Worm (Caenorhabditis elegans) whole organism, early embryonic: ENCODE data around the gene sra-39.
A peak's percentile ranks its signal among the peaks of the same experiment; 100 is the strongest.

ENCODE experiments used
- B0310.2 ChIP-seq: sonication (generic microtip); optimal IDR thresholded peaks from 2 replicates; lab custom pipeline; 2016; ENCODE audit warnings: mild to moderate bottlenecking, missing genetic modification characterization, missing compliant biosample characterization
- F13C5.2 ChIP-seq: sonication (generic microtip); optimal IDR thresholded peaks from 2 replicates; lab custom pipeline; 2017; ENCODE audit warnings: mild to moderate bottlenecking, missing genetic modification characterization, inconsistent platforms, missing compliant biosample characterization
- aly-1 ChIP-seq: sonication (generic microtip); optimal IDR thresholded peaks from 2 replicates; lab custom pipeline; 2016; ENCODE audit warnings: missing genetic modification characterization, missing compliant biosample characterization
- ama-1 ChIP-seq: fragments of 150-350 bp; optimal IDR thresholded peaks from 2 replicates; lab custom pipeline; 2014
- ceh-13 ChIP-seq: fragments of 200-800 bp; sonication (Bioruptor generic); optimal IDR thresholded peaks from 2 replicates; lab custom pipeline; 2018; ENCODE audit warnings: mild to moderate bottlenecking, missing genetic modification characterization, missing compliant biosample characterization
- ceh-36 ChIP-seq: sonication (generic microtip); optimal IDR thresholded peaks from 2 replicates; lab custom pipeline; 2016; ENCODE audit warnings: missing genetic modification characterization, inconsistent platforms, missing compliant biosample characterization
- ets-7 ChIP-seq: sonication (generic microtip); optimal IDR thresholded peaks from 2 replicates; lab custom pipeline; 2016; ENCODE audit warnings: missing genotype, missing genetic modification characterization, missing compliant biosample characterization
- flt-1 ChIP-seq: fragments of 200-800 bp; sonication (Bioruptor generic); IDR thresholded peaks from 2 replicates; pipeline ENCODE4 v1.3.6; 2022; ENCODE audit warnings: missing genetic modification characterization, missing compliant biosample characterization
- hmbx-1 ChIP-seq: sonication (generic microtip); optimal IDR thresholded peaks from 2 replicates; lab custom pipeline; 2016; ENCODE audit warnings: mild to moderate bottlenecking, missing genetic modification characterization, missing compliant biosample characterization
- hmg-4 ChIP-seq: fragments of 200-800 bp; sonication (Bioruptor generic); optimal IDR thresholded peaks from 2 replicates; lab custom pipeline; 2018; ENCODE audit warnings: mild to moderate bottlenecking, missing genetic modification characterization, missing compliant biosample characterization
- hnd-1 ChIP-seq: sonication (generic microtip); optimal IDR thresholded peaks from 2 replicates; lab custom pipeline; 2016; ENCODE audit warnings: missing genetic modification characterization, missing compliant biosample characterization
- pes-1 ChIP-seq: fragments of 200-800 bp; sonication (Bioruptor generic); IDR thresholded peaks from 2 replicates; pipeline ENCODE4 v1.3.6; 2022; ENCODE audit warnings: missing genetic modification reagents, missing genetic modification characterization, missing compliant biosample characterization
- scrt-1 ChIP-seq: fragments of 200-800 bp; sonication (Bioruptor generic); IDR thresholded peaks from 2 replicates; pipeline ENCODE4 v1.3.6; 2022; ENCODE audit warnings: missing genetic modification characterization, missing compliant biosample characterization
- sea-1 ChIP-seq: fragments of 200-800 bp; sonication (Bioruptor generic); conservative IDR thresholded peaks from 2 replicates; pipeline ENCODE4 v1.3.6; 2022; ENCODE audit warnings: missing genetic modification characterization, missing compliant biosample characterization
- tbx-11 ChIP-seq: fragments of 200-800 bp; sonication (Bioruptor generic); IDR thresholded peaks from 2 replicates; pipeline ENCODE4 v1.3.6; 2022; ENCODE audit warnings: missing genetic modification characterization, missing compliant biosample characterization
- tbx-37 ChIP-seq: fragments of 200-800 bp; sonication (Bioruptor generic); conservative IDR thresholded peaks from 2 replicates; pipeline ENCODE4 v1.3.6; 2022; ENCODE audit warnings: missing genetic modification reagents, missing genetic modification characterization, missing compliant biosample characterization
- tra-4 ChIP-seq: sonication (generic microtip); optimal IDR thresholded peaks from 2 replicates; lab custom pipeline; 2017; ENCODE audit warnings: missing genetic modification characterization, missing compliant biosample characterization

sra-39 gene

DNA sequence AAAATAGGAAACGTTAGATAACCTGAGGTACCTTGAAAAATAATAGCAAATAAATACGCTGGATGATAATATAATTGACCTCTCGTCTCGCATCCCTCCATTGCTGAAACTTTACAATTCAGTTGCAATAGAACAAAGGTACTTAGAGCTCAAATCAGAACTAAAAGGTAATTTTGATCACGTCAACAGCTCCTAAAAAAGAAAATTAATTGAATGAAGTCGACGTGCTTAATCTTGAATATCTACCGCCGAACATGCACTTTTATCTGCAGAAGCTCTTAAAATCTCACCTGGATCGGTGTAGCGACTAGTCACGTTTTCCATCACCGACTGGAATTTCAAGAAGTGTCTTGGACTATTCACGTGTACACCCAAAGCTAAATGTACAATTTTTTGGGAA is at the start of gene sra-39:
Gene sra-39 (minus strand): TSS at position 101 of the 400 bp plus-strand sequence.
- TF ChIP-seq flt-1 (GFP tag; lab: Robert Waterston, UW): no peak
- no peak for TF ChIP-seq sea-1 (GFP tag; lab: Robert Waterston, UW)
- TF ChIP-seq F13C5.2 (tag; lab: Kevin White, UChicago): no peak
- no peak for TF ChIP-seq hnd-1 (tag; lab: Kevin White, UChicago)
- TF ChIP-seq hmbx-1 (tag; lab: Kevin White, UChicago): no peak
- no peak for TF ChIP-seq ceh-36 (tag; lab: Kevin White, UChicago)
- no peak for TF ChIP-seq ets-7 (tag; lab: Kevin White, UChicago)
- no peak for TF ChIP-seq aly-1 (tag; lab: Kevin White, UChicago)
- no peak for TF ChIP-seq tbx-37

DNA sequence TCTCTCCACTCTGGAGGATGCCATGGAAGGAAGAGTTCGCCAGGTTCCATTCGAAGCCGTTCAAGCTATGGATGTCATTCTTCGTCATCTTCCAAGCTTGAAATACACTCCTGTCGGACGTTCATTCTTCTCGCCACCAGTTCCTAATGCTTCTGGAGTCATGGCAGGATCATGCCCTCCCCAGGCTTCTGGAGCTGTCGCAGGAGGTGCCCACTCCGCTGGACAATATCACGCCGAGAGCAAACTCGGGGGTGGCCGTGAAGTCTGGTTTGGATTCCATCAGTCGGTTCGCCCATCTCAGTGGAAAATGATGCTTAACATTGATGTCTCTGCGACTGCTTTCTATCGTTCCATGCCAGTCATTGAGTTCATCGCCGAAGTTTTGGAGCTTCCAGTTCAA is 49.1 kb upstream of the sra-39 start:
- TF ChIP-seq hnd-1 (tag; lab: Kevin White, UChicago) (no peak), tbx-11 (no peak), hmg-4 (GFP tag; lab: Kevin White, UChicago) (no peak), pes-1 (GFP tag; lab: Robert Waterston, UW) (no peak), flt-1 (GFP tag; lab: Robert Waterston, UW) (no peak), ama-1 (lab: Kevin White, UChicago) (no peak), tra-4 (tag; lab: Kevin White, UChicago) (no peak), tbx-37 (no peak)

ce11 chrX:13950620-13951152 is 47.5 kb upstream of the sra-39 start:
- TF ChIP-seq tbx-37: no peak
- 0 out of 2 replicates have a peak, but pooled peaks have one; percentile 30 for TF ChIP-seq scrt-1
- no peak for TF ChIP-seq ama-1 (lab: Kevin White, UChicago)
- no peak for TF ChIP-seq ceh-36 (tag; lab: Kevin White, UChicago)
- TF ChIP-seq hmg-4 (GFP tag; lab: Kevin White, UChicago): peak; percentile 81
- no peak for TF ChIP-seq tra-4 (tag; lab: Kevin White, UChicago)
- peak; percentile 38 for TF ChIP-seq F13C5.2 (tag; lab: Kevin White, UChicago)
- no peak for TF ChIP-seq hnd-1 (tag; lab: Kevin White, UChicago)
- no peak for TF ChIP-seq hmbx-1 (tag; lab: Kevin White, UChicago)
- TF ChIP-seq pes-1 (GFP tag; lab: Robert Waterston, UW): no peak
- no peak for TF ChIP-seq flt-1 (GFP tag; lab: Robert Waterston, UW)
- no peak for TF ChIP-seq tbx-11
- TF ChIP-seq aly-1 (tag; lab: Kevin White, UChicago): peak; percentile 44
- TF ChIP-seq B0310.2 (tag; lab: Kevin White, UChicago): peak; percentile 40
- no peak for TF ChIP-seq ets-7 (tag; lab: Kevin White, UChicago)
- TF ChIP-seq ceh-13 (GFP tag; lab: Kevin White, UChicago): no peak
- no peak for TF ChIP-seq sea-1 (GFP tag; lab: Robert Waterston, UW)

- TF ChIP-seq hmbx-1 (tag; lab: Kevin White, UChicago) (no peak), tbx-37 (no peak)
Observed at ce11 chrX:13948810-13949209, 45.6 kb upstream of the sra-39 start, which contains the start of gene alg-1. Gene alg-1, plus strand, starts transcription at chrX:13949110.

- TF ChIP-seq ceh-13 (GFP tag; lab: Kevin White, UChicago): no peak
- no peak for TF ChIP-seq tbx-37
- no peak for TF ChIP-seq ama-1 (lab: Kevin White, UChicago)
- TF ChIP-seq scrt-1: no peak
- TF ChIP-seq aly-1 (tag; lab: Kevin White, UChicago): peak; percentile 62
- no peak for TF ChIP-seq hmbx-1 (tag; lab: Kevin White, UChicago)
- TF ChIP-seq ceh-36 (tag; lab: Kevin White, UChicago): no peak
- no peak for TF ChIP-seq hnd-1 (tag; lab: Kevin White, UChicago)
- TF ChIP-seq tra-4 (tag; lab: Kevin White, UChicago): no peak
- no peak for TF ChIP-seq ets-7 (tag; lab: Kevin White, UChicago)
- TF ChIP-seq pes-1 (GFP tag; lab: Robert Waterston, UW): no peak
- no peak for TF ChIP-seq flt-1 (GFP tag; lab: Robert Waterston, UW)
- TF ChIP-seq hmg-4 (GFP tag; lab: Kevin White, UChicago): peak; percentile 87
- no peak for TF ChIP-seq sea-1 (GFP tag; lab: Robert Waterston, UW)
- TF ChIP-seq tbx-11: 0 out of 2 replicates have a peak, but pooled peaks have one; percentile 47
- no peak for TF ChIP-seq B0310.2 (tag; lab: Kevin White, UChicago)
- peak; percentile 62 for TF ChIP-seq F13C5.2 (tag; lab: Kevin White, UChicago)
Observed at ce11 chrX:13948167-13948566, 44.9 kb upstream of the sra-39 start.

ce11 chrX:13946693-13947583 is 43.7 kb upstream of the sra-39 start:
- TF ChIP-seq ama-1 (lab: Kevin White, UChicago) (no peak), B0310.2 (tag; lab: Kevin White, UChicago) (no peak), sea-1 (GFP tag; lab: Robert Waterston, UW) (no peak), ceh-36 (tag; lab: Kevin White, UChicago) (no peak), scrt-1 (no peak), tra-4 (tag; lab: Kevin White, UChicago) (no peak)

DNA sequence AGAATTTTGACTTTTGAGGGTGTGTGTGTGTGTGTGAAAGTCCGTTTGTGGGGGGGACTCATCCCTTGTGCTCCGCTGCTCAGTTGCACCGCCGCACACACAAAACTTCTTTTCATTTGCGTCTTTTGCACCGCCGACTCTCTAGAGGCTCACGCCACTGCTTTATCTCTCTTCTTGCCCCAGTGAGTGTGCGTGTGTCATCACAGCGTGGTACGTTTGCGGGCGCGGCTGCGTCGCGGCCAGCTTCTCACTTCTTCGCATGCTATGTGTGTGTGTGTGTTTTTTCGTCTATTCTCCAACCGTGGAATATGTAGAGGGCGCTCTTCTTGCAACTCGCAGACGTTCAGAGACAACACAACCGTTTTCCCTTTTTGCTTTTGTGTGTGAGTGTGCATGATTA is 42.3 kb upstream of the sra-39 start:
- TF ChIP-seq hmg-4 (GFP tag; lab: Kevin White, UChicago): peak; percentile 69
- TF ChIP-seq sea-1 (GFP tag; lab: Robert Waterston, UW): no peak
- no peak for TF ChIP-seq tra-4 (tag; lab: Kevin White, UChicago)
- TF ChIP-seq tbx-37: no peak
- peak; percentile 20; the same call in 1 of the 2 replicates for TF ChIP-seq pes-1 (GFP tag; lab: Robert Waterston, UW)
- TF ChIP-seq ceh-13 (GFP tag; lab: Kevin White, UChicago): no peak
- TF ChIP-seq flt-1 (GFP tag; lab: Robert Waterston, UW): no peak
- no peak for TF ChIP-seq tbx-11
- TF ChIP-seq ets-7 (tag; lab: Kevin White, UChicago): no peak
- TF ChIP-seq F13C5.2 (tag; lab: Kevin White, UChicago): peak; percentile 70
